Worm (Caenorhabditis elegans): ENCODE measurements around the gene F14F8.8.

- TF ChIP-seq ceh-82 (tag; optimal IDR thresholded peaks at IDR 0.05), result no peak
- no peak for TF ChIP-seq tlp-1 (tag; optimal IDR thresholded peaks at IDR 0.05)
- no peak for TF ChIP-seq lin-39 (tag; optimal IDR thresholded peaks at IDR 0.05)
- TF ChIP-seq nhr-76 (tag; optimal IDR thresholded peaks at IDR 0.05), result no peak
- no peak for TF ChIP-seq lin-15B (tag; optimal IDR thresholded peaks at IDR 0.05)
These were observed 25.1 kb upstream of the F14F8.8 start, which contains the start of gene srw-41 for ce11 chrV:16697178-16697577.

Data from whole organism, L1 larva.